Fruit fly (Drosophila melanogaster) whole organism, embryonic: ENCODE data around the gene CG31867.
A peak's percentile ranks its signal among the peaks of the same experiment; 100 is the strongest.

Experiments used
- Ada2b ChIP-seq: fragments of 200-800 bp; sonication (Bioruptor generic); IDR thresholded peaks from 2 replicates; pipeline ENCODE4 v1.3.6; 2022; ENCODE audit warnings: missing biosample characterization, missing genetic modification characterization
- B-H1 ChIP-seq: fragments of 200-800 bp; sonication (Bioruptor generic); IDR thresholded peaks from 3 replicates; pipeline ENCODE4 v1.3.6; 2022; ENCODE audit warnings: missing biosample characterization, missing genetic modification characterization
- CG16779 ChIP-seq: fragments of 200-800 bp; sonication (Bioruptor generic); IDR thresholded peaks from 2 replicates; pipeline ENCODE4 v1.3.6; 2022; ENCODE audit warnings: missing biosample characterization, missing genetic modification characterization
- CG7786 ChIP-seq: fragments of 200-800 bp; sonication (Bioruptor generic); optimal IDR thresholded peaks from 2 replicates; lab custom pipeline; 2016; ENCODE audit warnings: missing biosample characterization, missing genetic modification characterization
- H15 ChIP-seq: fragments of 200-800 bp; sonication (Bioruptor generic); IDR thresholded peaks from 3 replicates; pipeline ENCODE4 v1.3.6; 2022; ENCODE audit warnings: missing biosample characterization, missing genetic modification characterization
- Meics ChIP-seq: fragments of 200-800 bp; sonication (Bioruptor generic); optimal IDR thresholded peaks from 2 replicates; lab custom pipeline; 2017; ENCODE audit warnings: missing biosample characterization, mild to moderate bottlenecking, missing genetic modification characterization
- br ChIP-seq: fragments of >200 bp; optimal IDR thresholded peaks from 2 replicates; lab custom pipeline; 2017
- caup ChIP-seq: fragments of 200-800 bp; sonication (Bioruptor generic); optimal IDR thresholded peaks from 3 replicates; lab custom pipeline; 2017; ENCODE audit warnings: missing biosample characterization, mild to moderate bottlenecking, missing genetic modification characterization, moderate library complexity; ENCODE audit not compliant: severe bottlenecking
- fd3F ChIP-seq: fragments of 200-800 bp; sonication (Bioruptor generic); optimal IDR thresholded peaks from 2 replicates; lab custom pipeline; 2018; ENCODE audit warnings: missing biosample characterization, mild to moderate bottlenecking, missing genetic modification characterization, moderate library complexity
- pan ChIP-seq, 4 experiments: fragments of >200 bp in 3 of 4; fragments of 200-800 bp in 1 of 4; sonication (Bioruptor generic) in 1 of 4; optimal IDR thresholded peaks in 3 of 4; IDR thresholded peaks in 1 of 4; 2 replicates each; pipeline versions ENCODE4 v1.3.6 to Lab custom; 2017 to 2022; ENCODE audit warnings: missing biosample characterization in 2 of 4, missing genetic modification characterization in 2 of 4, mixed read lengths in 1 of 4
- wdn ChIP-seq: fragments of 200-800 bp; sonication (Bioruptor generic); IDR thresholded peaks from 2 replicates; pipeline ENCODE4 v1.3.6; 2022; ENCODE audit warnings: missing biosample characterization, missing genetic modification characterization

- TF ChIP-seq Ada2b (GFP tag; lab: Robert Waterston, UW), result no peak
- no peak for TF ChIP-seq CG7786 (GFP tag; lab: Kevin White, UChicago)
- TF ChIP-seq Meics (GFP tag; lab: Kevin White, UChicago), result peak; percentile 34
- no peak for TF ChIP-seq CG16779 (GFP tag; lab: Robert Waterston, UW)
- no peak for TF ChIP-seq caup (GFP tag; lab: Kevin White, UChicago)
- no peak for TF ChIP-seq fd3F
- TF ChIP-seq pan (optimal IDR thresholded peaks at IDR 0.05; lab: Kevin White, UChicago), result no peak
- no peak for TF ChIP-seq pan (GFP tag; optimal IDR thresholded peaks at IDR 0.05 in 1 of 2, IDR thresholded peaks at IDR 0.05 in 1 of 2)
- TF ChIP-seq H15 (GFP tag; lab: Robert Waterston, UW), result no peak
- TF ChIP-seq B-H1 (GFP tag; lab: Robert Waterston, UW), result no peak
- no peak for TF ChIP-seq br (lab: Kevin White, UChicago)
- TF ChIP-seq wdn (GFP tag; lab: Robert Waterston, UW), result no peak
Observed at dm6 chr2L:11155166-11155958, 10.1 kb upstream of the CG31867 start, which contains the start of gene CG6287.
